Worm (Caenorhabditis elegans): ENCODE measurements around the gene vha-18.

DNA sequence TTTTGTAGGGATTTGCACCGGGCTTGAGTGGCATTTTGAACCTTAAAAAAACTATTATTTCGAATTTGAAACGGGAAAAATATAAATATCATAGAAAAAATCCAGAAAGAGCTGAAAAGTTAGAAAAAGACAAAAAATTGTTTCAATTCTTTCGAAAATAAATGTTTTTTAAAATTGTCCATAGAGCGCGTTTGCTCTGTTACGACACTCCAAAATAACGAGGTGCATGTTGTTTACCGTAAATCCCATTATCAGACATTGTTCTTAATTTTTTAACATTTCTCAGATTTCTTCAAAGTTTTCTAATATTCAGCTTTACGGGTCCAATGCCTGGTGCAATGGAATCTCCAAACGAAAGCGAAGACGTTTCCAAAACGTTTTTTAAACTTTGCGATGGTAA lies 48.8 kb upstream of the vha-18 start, which contains the start of the genes dnj-22 and natc-1:
- TF ChIP-seq dao-5 (tag; optimal IDR thresholded peaks at IDR 0.05) (no peak), him-1 (tag; optimal IDR thresholded peaks at IDR 0.05) (no peak)
